Fruit fly (Drosophila melanogaster) S2 (cell line): ENCODE results near the gene mRpL38.

Experiments used
- CG8478 ChIP-seq: fragments of >200 bp; optimal IDR thresholded peaks from 2 replicates; lab custom pipeline; 2018
- CTCF ChIP-seq, 2 experiments: fragments of >200 bp; optimal IDR thresholded peaks; 2 replicates each; lab custom pipeline; 2018

dm6 chrX:14237873-14238394 lies 11.8 kb downstream of the mRpL38 start, which contains the start of the genes Fbxl4 and Dus2:
- TF ChIP-seq CG8478 = no peak
- no peak for TF ChIP-seq CTCF (optimal IDR thresholded peaks at IDR 0.05; lab: Kevin White, UChicago)
